Fruit fly (Drosophila melanogaster): ENCODE results near the gene Nepl15.

Nepl15 gene

DNA sequence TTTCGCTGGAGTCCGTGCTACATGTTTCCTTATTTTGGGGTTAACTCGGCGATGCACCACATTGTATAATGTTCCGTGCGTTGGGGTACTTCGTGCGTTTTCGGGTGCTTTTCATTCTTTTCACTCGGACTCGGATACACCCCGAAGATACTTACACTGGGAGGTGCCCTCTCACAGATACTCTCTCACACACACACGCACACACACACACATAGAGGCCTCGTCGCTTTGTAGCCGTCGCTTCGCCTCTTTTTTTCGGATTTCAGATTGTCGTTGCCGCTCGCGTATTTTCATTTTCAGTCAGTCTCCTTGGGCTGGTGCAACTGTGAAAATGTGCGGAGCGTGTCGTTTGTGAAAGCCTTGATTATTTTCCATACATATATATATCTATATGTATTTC is 15.4 kb upstream of the Nepl15 start (continued):
- TF ChIP-seq CG12744 (GFP tag; optimal IDR thresholded peaks at IDR 0.05) (no peak), ssp (GFP tag; IDR thresholded peaks at IDR 0.05) (no peak), D19B (GFP tag; optimal IDR thresholded peaks at IDR 0.05) (no peak), CG8281 (tag; optimal IDR thresholded peaks at IDR 0.05) (no peak), fd102C (GFP tag; optimal IDR thresholded peaks at IDR 0.05) (no peak), jumu (GFP tag; optimal IDR thresholded peaks at IDR 0.05) (no peak), fu2 (GFP tag; optimal IDR thresholded peaks at IDR 0.05) (no peak), eyg (GFP tag; optimal IDR thresholded peaks at IDR 0.05) (no peak), CG13123 (GFP tag; optimal IDR thresholded peaks at IDR 0.05) (no peak), sim (GFP tag; IDR thresholded peaks at IDR 0.05) (no peak), lilli (GFP tag; optimal IDR thresholded peaks at IDR 0.05) (no peak), kni (GFP tag; optimal IDR thresholded peaks at IDR 0.05) (no peak), CG31388 (GFP tag; optimal IDR thresholded peaks at IDR 0.05) (no peak), CG10462 (GFP tag; optimal IDR thresholded peaks at IDR 0.05) (no peak), Hsf (GFP tag; optimal IDR thresholded peaks at IDR 0.05) (no peak), klu (GFP tag; IDR thresholded peaks at IDR 0.05) (no peak), Lhr (GFP tag; optimal IDR thresholded peaks at IDR 0.05) (no peak), psq (GFP tag; optimal IDR thresholded peaks at IDR 0.05) (no peak), sr (GFP tag; IDR thresholded peaks at IDR 0.05) (no peak), CG8478 (optimal IDR thresholded peaks at IDR 0.05) (no peak)

DNA sequence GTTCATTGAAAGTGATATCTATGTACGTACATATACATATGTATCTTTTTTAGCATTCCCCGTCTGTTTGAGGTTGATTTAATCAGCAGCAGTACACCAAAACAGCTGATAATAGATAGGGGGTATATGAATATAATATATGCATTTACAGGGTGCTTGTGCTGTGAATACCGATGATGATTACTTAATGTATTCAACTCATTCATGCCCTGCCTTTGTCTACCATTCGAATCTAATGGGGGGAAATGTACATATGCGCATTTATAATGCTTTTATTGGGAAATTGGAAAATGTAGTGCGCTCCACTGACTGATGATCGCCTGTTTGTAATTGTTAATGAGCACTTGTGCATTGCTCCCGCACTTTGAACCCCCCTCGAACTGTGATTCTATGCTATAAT is 14.2 kb upstream of the Nepl15 start:
- no peak for TF ChIP-seq Eip74EF (GFP tag; optimal IDR thresholded peaks at IDR 0.05)
- TF ChIP-seq danr (GFP tag; IDR thresholded peaks at IDR 0.05) = no peak
- TF ChIP-seq CG10462 (GFP tag; optimal IDR thresholded peaks at IDR 0.05) = no peak
- TF ChIP-seq H15 (GFP tag; IDR thresholded peaks at IDR 0.05) = no peak
- TF ChIP-seq CG4328 (GFP tag; optimal IDR thresholded peaks at IDR 0.05) = no peak
- TF ChIP-seq CG8388 (GFP tag; optimal IDR thresholded peaks at IDR 0.05) = no peak
- no peak for TF ChIP-seq CG15479 (GFP tag; optimal IDR thresholded peaks at IDR 0.05)
- TF ChIP-seq ara (GFP tag; IDR thresholded peaks at IDR 0.05) = no peak
- TF ChIP-seq NC2α (GFP tag; optimal IDR thresholded peaks at IDR 0.05) = no peak
- peak; percentile 95 for TF ChIP-seq vvl (GFP tag; IDR thresholded peaks at IDR 0.05)
- no peak for TF ChIP-seq HLH54F (GFP tag; optimal IDR thresholded peaks at IDR 0.05)
- no peak for TF ChIP-seq CG4707 (GFP tag; optimal IDR thresholded peaks at IDR 0.05)
- no peak for TF ChIP-seq CG18262 (tag; optimal IDR thresholded peaks at IDR 0.05)
- peak; percentile 89 for TF ChIP-seq kni (GFP tag; optimal IDR thresholded peaks at IDR 0.05)
- TF ChIP-seq row (GFP tag; IDR thresholded peaks at IDR 0.05) = 0 out of 3 replicates have a peak, but pooled peaks have one; percentile 13
- TF ChIP-seq al (GFP tag; IDR thresholded peaks at IDR 0.05) = no peak
- TF ChIP-seq Hr78 (GFP tag; optimal IDR thresholded peaks at IDR 0.05) = peak in 1 of 2 experiments; percentile 59
- no peak for TF ChIP-seq luna (GFP tag; optimal IDR thresholded peaks at IDR 0.05)
- TF ChIP-seq ab (GFP tag; optimal IDR thresholded peaks at IDR 0.05) = no peak
- no peak for TF ChIP-seq nau (GFP tag; optimal IDR thresholded peaks at IDR 0.05)
- no peak for TF ChIP-seq psq (GFP tag; optimal IDR thresholded peaks at IDR 0.05)
- no peak for TF ChIP-seq jumu (GFP tag; optimal IDR thresholded peaks at IDR 0.05)
- no peak for TF ChIP-seq trh (GFP tag; optimal IDR thresholded peaks at IDR 0.05)
- no peak for TF ChIP-seq Aef1 (GFP tag; IDR thresholded peaks at IDR 0.05)
- TF ChIP-seq tgo (GFP tag; IDR thresholded peaks at IDR 0.05) = no peak
- peak in 1 of 2 experiments; percentile 12 for TF ChIP-seq crp (GFP tag; optimal IDR thresholded peaks at IDR 0.05)
- TF ChIP-seq CG8089 (GFP tag; optimal IDR thresholded peaks at IDR 0.05) = no peak
- TF ChIP-seq Sry-β (GFP tag; optimal IDR thresholded peaks at IDR 0.05) = no peak
- no peak for TF ChIP-seq jing (GFP tag; optimal IDR thresholded peaks at IDR 0.05)
- no peak for TF ChIP-seq dimm (GFP tag; IDR thresholded peaks at IDR 0.05)
- no peak for TF ChIP-seq CG11695 (GFP tag; IDR thresholded peaks at IDR 0.05)
- TF ChIP-seq Awh (GFP tag; IDR thresholded peaks at IDR 0.05) = 0 out of 2 replicates have a peak, but pooled peaks have one; percentile 37
- TF ChIP-seq schlank (tag; optimal IDR thresholded peaks at IDR 0.05) = no peak
- TF ChIP-seq D (optimal IDR thresholded peaks at IDR 0.05) = no peak
- peak; percentile 28 for TF ChIP-seq D (GFP tag; optimal IDR thresholded peaks at IDR 0.05)
- TF ChIP-seq CG3838 (GFP tag; optimal IDR thresholded peaks at IDR 0.05) = no peak
